Fruit fly (Drosophila melanogaster): Measurements from ENCODE around the gene CG32264.

Gene CG32264

dm6 chr3L:3771406-3771935, 34.8 kb downstream of the CG32264 start (continued):
- TF ChIP-seq croc (GFP tag; conservative IDR thresholded peaks at IDR 0.05) (no peak; the same call in 2 of the 3 replicates), Hmx (GFP tag; optimal IDR thresholded peaks at IDR 0.05) (no peak), CG30020 (tag; optimal IDR thresholded peaks at IDR 0.05) (peak; percentile 5), unpg (GFP tag; optimal IDR thresholded peaks at IDR 0.05) (peak; percentile 79), otp (GFP tag; IDR thresholded peaks at IDR 0.05) (no peak), dm (GFP tag; optimal IDR thresholded peaks at IDR 0.05) (no peak), dpn (GFP tag; optimal IDR thresholded peaks at IDR 0.05) (peak in 1 of 2 experiments; percentile 69), HLH54F (GFP tag; optimal IDR thresholded peaks at IDR 0.05) (no peak), CG14965 (GFP tag; optimal IDR thresholded peaks at IDR 0.05; ENCODE audit: borderline replicate concordance) (no peak), CG6272 (GFP tag; IDR thresholded peaks at IDR 0.05) (peak; percentile 75), CG1832 (GFP tag; optimal IDR thresholded peaks at IDR 0.05) (no peak), jigr1 (GFP tag; IDR thresholded peaks at IDR 0.05) (0 out of 3 replicates have a peak, but pooled peaks have one; percentile 17), ac (GFP tag; optimal IDR thresholded peaks at IDR 0.05) (no peak), lola (GFP tag; optimal IDR thresholded peaks at IDR 0.05) (peak in 1 of 3 experiments; percentile 4), nerfin-1 (tag; optimal IDR thresholded peaks at IDR 0.05) (peak; percentile 6), CG10543 (GFP tag; optimal IDR thresholded peaks at IDR 0.05) (peak; percentile 65), Trl (optimal IDR thresholded peaks at IDR 0.05) (no peak), Trl (GFP tag; optimal IDR thresholded peaks at IDR 0.05) (no peak), Meics (GFP tag; optimal IDR thresholded peaks at IDR 0.05) (peak; percentile 83), CG14050 (GFP tag; IDR thresholded peaks at IDR 0.05) (peak; percentile 66; the same call in 2 of the 3 replicates), grn (GFP tag; optimal IDR thresholded peaks at IDR 0.05) (no peak), CG10366 (GFP tag; IDR thresholded peaks at IDR 0.05) (peak; percentile 64), tio (GFP tag; optimal IDR thresholded peaks at IDR 0.05) (peak; percentile 49), CG13296 (GFP tag; optimal IDR thresholded peaks at IDR 0.05) (peak; percentile 80), CG17385 (GFP tag; optimal IDR thresholded peaks at IDR 0.05) (peak; percentile 69), Max (GFP tag; optimal IDR thresholded peaks at IDR 0.05) (peak; percentile 36), Oaz (GFP tag; IDR thresholded peaks at IDR 0.05) (peak; percentile 49), nerfin-2 (GFP tag; IDR thresholded peaks at IDR 0.05; ENCODE audit: partially characterized antibody) (no peak), bsh (GFP tag; optimal IDR thresholded peaks at IDR 0.05) (peak; percentile 5 to 52), Hey (tag; optimal IDR thresholded peaks at IDR 0.05) (no peak), CG3995 (GFP tag; optimal IDR thresholded peaks at IDR 0.05) (peak; percentile 16), NK7.1 (GFP tag; optimal IDR thresholded peaks at IDR 0.05) (no peak), Optix (GFP tag; IDR thresholded peaks at IDR 0.05) (no peak), trh (GFP tag; optimal IDR thresholded peaks at IDR 0.05) (peak; percentile 4), CTCF (GFP tag; optimal IDR thresholded peaks at IDR 0.05) (no peak), HLH3B (GFP tag; IDR thresholded peaks at IDR 0.05) (peak; percentile 81), CG34376 (GFP tag; optimal IDR thresholded peaks at IDR 0.05) (peak; percentile 1), her (GFP tag; optimal IDR thresholded peaks at IDR 0.05) (no peak), Fer3 (tag; optimal IDR thresholded peaks at IDR 0.05) (peak; percentile 85), CG4707 (GFP tag; optimal IDR thresholded peaks at IDR 0.05) (peak; percentile 38), CG32532 (GFP tag; IDR thresholded peaks at IDR 0.05) (peak; percentile 96), CG42726 (GFP tag; IDR thresholded peaks at IDR 0.05; ENCODE audit: partially characterized antibody) (no peak), CG12236 (GFP tag; optimal IDR thresholded peaks at IDR 0.05) (no peak), lab (GFP tag; optimal IDR thresholded peaks at IDR 0.05) (peak; percentile 85), Rfx (GFP tag; IDR thresholded peaks at IDR 0.05) (peak; percentile 94), disco-r (GFP tag; optimal IDR thresholded peaks at IDR 0.05) (no peak), CG7987 (GFP tag; optimal IDR thresholded peaks at IDR 0.05) (peak; percentile 18), CG2202 (tag; optimal IDR thresholded peaks at IDR 0.05) (no peak), CG17568 (GFP tag; optimal IDR thresholded peaks at IDR 0.05) (peak; percentile 44), NC2α (GFP tag; optimal IDR thresholded peaks at IDR 0.05) (no peak), CG13894 (tag; optimal IDR thresholded peaks at IDR 0.05) (peak; percentile 70)
